Worm (Caenorhabditis elegans) whole organism, L2 larva: ENCODE data around the gene rle-1.

Source experiments
- F13H6.1 ChIP-seq: sonication (generic microtip); optimal IDR thresholded peaks from 2 replicates; lab custom pipeline; 2016; ENCODE audit warnings: missing genetic modification characterization, missing compliant biosample characterization
- alr-1 ChIP-seq: fragments of 150-350 bp; optimal IDR thresholded peaks from 2 replicates; lab custom pipeline; 2014; ENCODE audit warnings: missing biosample characterization, missing genetic modification characterization
- ama-1 ChIP-seq: fragments of 150-350 bp; optimal IDR thresholded peaks from 2 replicates; lab custom pipeline; 2018; ENCODE audit warnings: inconsistent platforms
- ceh-82 ChIP-seq: fragments of 150-350 bp; optimal IDR thresholded peaks from 2 replicates; lab custom pipeline; 2014; ENCODE audit warnings: missing biosample characterization, missing genetic modification characterization
- fos-1 ChIP-seq: fragments of 150-350 bp; optimal IDR thresholded peaks from 2 replicates; lab custom pipeline; 2014; ENCODE audit warnings: missing biosample characterization, missing genetic modification characterization
- nhr-23 ChIP-seq: fragments of 150-350 bp; optimal IDR thresholded peaks from 2 replicates; lab custom pipeline; 2014; ENCODE audit warnings: missing biosample characterization, missing genetic modification reagents, missing genetic modification characterization
- nhr-237 ChIP-seq: fragments of 150-350 bp; optimal IDR thresholded peaks from 2 replicates; lab custom pipeline; 2014; ENCODE audit warnings: missing biosample characterization, missing genetic modification characterization
- nhr-77 ChIP-seq: fragments of 150-350 bp; optimal IDR thresholded peaks from 2 replicates; lab custom pipeline; 2014; ENCODE audit warnings: missing biosample characterization, missing genetic modification characterization
- sem-4 ChIP-seq: fragments of 150-350 bp; optimal IDR thresholded peaks from 2 replicates; lab custom pipeline; 2014; ENCODE audit warnings: missing biosample characterization, missing genetic modification reagents, missing genetic modification characterization
- ztf-11 ChIP-seq: sonication (generic microtip); optimal IDR thresholded peaks from 2 replicates; lab custom pipeline; 2017; ENCODE audit warnings: missing biosample characterization, missing genetic modification characterization
- ztf-4 ChIP-seq: fragments of 150-350 bp; optimal IDR thresholded peaks from 2 replicates; lab custom pipeline; 2014; ENCODE audit warnings: missing biosample characterization, missing genetic modification characterization

DNA sequence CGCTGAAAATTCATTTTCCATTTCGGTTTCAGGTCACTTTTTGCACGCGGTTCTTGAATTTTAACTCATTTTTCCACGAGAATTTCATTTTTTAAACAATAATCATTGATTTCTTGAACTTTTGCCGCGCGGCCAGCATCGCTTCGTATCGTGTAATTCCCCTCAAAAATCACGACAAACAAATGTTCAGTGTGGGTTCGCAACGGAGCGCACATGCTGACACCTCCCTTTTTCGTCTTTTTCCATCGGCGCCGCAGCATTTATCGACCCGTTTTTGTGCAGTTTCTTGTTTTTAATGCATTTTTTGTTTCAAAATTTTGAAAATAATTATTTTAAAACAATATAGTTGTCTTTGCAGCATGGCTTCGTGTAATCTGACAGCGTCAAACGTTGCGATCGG lies 5.2 kb upstream of the rle-1 start, which contains the start of gene M142.5:
- TF ChIP-seq nhr-77, result no peak
- no peak for TF ChIP-seq ama-1 (lab: Kevin White, UChicago)
- TF ChIP-seq fos-1 (tag; lab: Kevin White, UChicago), result no peak
- TF ChIP-seq F13H6.1 (tag; lab: Kevin White, UChicago), result no peak
- no peak for TF ChIP-seq nhr-237
- no peak for TF ChIP-seq nhr-23 (tag; lab: Kevin White, UChicago)
- TF ChIP-seq alr-1 (tag; lab: Kevin White, UChicago), result no peak
- TF ChIP-seq sem-4, result no peak
- no peak for TF ChIP-seq ceh-82 (tag; lab: Kevin White, UChicago)
- TF ChIP-seq ztf-11 (tag; lab: Kevin White, UChicago), result no peak
- no peak for TF ChIP-seq ztf-4 (tag; lab: Kevin White, UChicago)
